Worm (Caenorhabditis elegans) whole organism, midembryonic: ENCODE results near the gene srh-241.

ENCODE experiments used
- T22C8.4 ChIP-seq: fragments of 200-800 bp; sonication (Bioruptor generic); IDR thresholded peaks from 2 replicates; pipeline ENCODE4 v1.3.6; 2022; ENCODE audit warnings: missing genetic modification characterization, missing compliant biosample characterization
- cog-1 ChIP-seq: sonication (generic microtip); optimal IDR thresholded peaks from 2 replicates; lab custom pipeline; 2016; ENCODE audit warnings: missing genetic modification characterization, missing compliant biosample characterization
- flt-1 ChIP-seq: fragments of 200-800 bp; sonication (Bioruptor generic); IDR thresholded peaks from 2 replicates; pipeline ENCODE4 v1.3.6; 2022; ENCODE audit warnings: missing genetic modification characterization, missing compliant biosample characterization
- klf-2 ChIP-seq: fragments of 200-800 bp; sonication (Bioruptor generic); conservative IDR thresholded peaks from 2 replicates; pipeline ENCODE4 v1.3.6; 2022; ENCODE audit warnings: missing genetic modification reagents, missing genetic modification characterization, missing compliant biosample characterization
- med-1 ChIP-seq: sonication (generic microtip); optimal IDR thresholded peaks from 2 replicates; lab custom pipeline; 2017; ENCODE audit warnings: missing genetic modification characterization, mild to moderate bottlenecking, missing compliant biosample characterization, antibody characterized with exemption, missing genetic modification reagents; ENCODE audit not compliant: insufficient read depth
- ref-1 ChIP-seq: fragments of 200-800 bp; sonication (Bioruptor generic); conservative IDR thresholded peaks from 2 replicates; pipeline ENCODE4 v1.3.6; 2022; ENCODE audit warnings: missing genetic modification reagents, missing genetic modification characterization, missing compliant biosample characterization
- tab-1 ChIP-seq: fragments of 200-800 bp; sonication (Bioruptor generic); IDR thresholded peaks from 2 replicates; pipeline ENCODE4 v1.3.6; 2022; ENCODE audit warnings: missing genetic modification characterization, missing compliant biosample characterization
- ztf-23 ChIP-seq: fragments of 200-800 bp; sonication (Bioruptor generic); IDR thresholded peaks from 2 replicates; pipeline ENCODE4 v1.3.6; 2022; ENCODE audit warnings: missing genetic modification reagents, missing genetic modification characterization, missing compliant biosample characterization
- ztf-29 ChIP-seq: fragments of 200-800 bp; sonication (Bioruptor generic); IDR thresholded peaks from 2 replicates; pipeline ENCODE4 v1.3.6; 2022; ENCODE audit warnings: missing genetic modification reagents, missing genetic modification characterization, missing compliant biosample characterization

srh-241 gene

DNA sequence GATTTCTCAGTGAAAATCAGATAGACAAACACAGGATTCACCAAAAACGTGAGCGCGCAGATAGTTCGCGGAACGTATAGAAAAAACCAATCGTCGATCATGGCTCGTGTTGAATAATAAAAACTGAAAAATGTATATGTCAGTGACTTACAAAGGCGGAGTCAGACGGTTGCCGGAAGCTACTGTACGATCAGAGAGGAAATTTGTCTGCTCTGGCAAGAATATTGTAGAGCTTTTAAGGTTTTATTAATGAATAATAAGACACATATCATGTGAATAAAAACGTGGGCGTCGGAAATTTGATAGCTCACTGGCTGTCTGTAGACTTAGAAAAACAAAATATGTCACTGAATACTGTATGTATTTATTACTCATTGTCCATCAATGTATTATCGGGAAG is 13.9 kb downstream of the srh-241 start, which contains the start of gene srj-57:
Gene srj-57 (minus strand): TSS at position 101 of the 400 bp plus-strand sequence.
- TF ChIP-seq cog-1 (tag; lab: Kevin White, UChicago): no peak
- no peak for TF ChIP-seq klf-2 (GFP tag; lab: Robert Waterston, UW)
- no peak for TF ChIP-seq T22C8.4 (GFP tag; lab: Robert Waterston, UW)
- TF ChIP-seq ztf-29 (GFP tag; lab: Robert Waterston, UW): no peak
- no peak for TF ChIP-seq flt-1 (GFP tag; lab: Robert Waterston, UW)
- TF ChIP-seq ref-1 (GFP tag; lab: Robert Waterston, UW): no peak
- TF ChIP-seq tab-1 (GFP tag; lab: Robert Waterston, UW): no peak
- no peak for TF ChIP-seq med-1 (GFP tag; lab: Kevin White, UChicago)
- no peak for TF ChIP-seq ztf-23 (GFP tag; lab: Robert Waterston, UW)

- TF ChIP-seq med-1 (GFP tag; lab: Kevin White, UChicago) (no peak), ref-1 (GFP tag; lab: Robert Waterston, UW) (no peak), cog-1 (tag; lab: Kevin White, UChicago) (no peak), ztf-29 (GFP tag; lab: Robert Waterston, UW) (no peak), klf-2 (GFP tag; lab: Robert Waterston, UW) (no peak), ztf-23 (GFP tag; lab: Robert Waterston, UW) (no peak), tab-1 (GFP tag; lab: Robert Waterston, UW) (no peak), flt-1 (GFP tag; lab: Robert Waterston, UW) (no peak), T22C8.4 (GFP tag; lab: Robert Waterston, UW) (no peak)
Observed at ce11 chrV:2849071-2849470, 20.3 kb downstream of the srh-241 start, which contains the start of gene ugt-53. ugt-53 (plus strand) TSS chrV:2849343.

ce11 chrV:2848290-2848937 is 21.0 kb downstream of the srh-241 start, which contains the start of gene srj-49:
srj-49 (minus strand) TSS chrV:2848340.
- TF ChIP-seq T22C8.4 (GFP tag; lab: Robert Waterston, UW) (no peak), ztf-29 (GFP tag; lab: Robert Waterston, UW) (no peak), tab-1 (GFP tag; lab: Robert Waterston, UW) (no peak), flt-1 (GFP tag; lab: Robert Waterston, UW) (no peak), med-1 (GFP tag; lab: Kevin White, UChicago) (no peak), ztf-23 (GFP tag; lab: Robert Waterston, UW) (no peak), klf-2 (GFP tag; lab: Robert Waterston, UW) (no peak), cog-1 (tag; lab: Kevin White, UChicago) (no peak), ref-1 (GFP tag; lab: Robert Waterston, UW) (no peak)

DNA sequence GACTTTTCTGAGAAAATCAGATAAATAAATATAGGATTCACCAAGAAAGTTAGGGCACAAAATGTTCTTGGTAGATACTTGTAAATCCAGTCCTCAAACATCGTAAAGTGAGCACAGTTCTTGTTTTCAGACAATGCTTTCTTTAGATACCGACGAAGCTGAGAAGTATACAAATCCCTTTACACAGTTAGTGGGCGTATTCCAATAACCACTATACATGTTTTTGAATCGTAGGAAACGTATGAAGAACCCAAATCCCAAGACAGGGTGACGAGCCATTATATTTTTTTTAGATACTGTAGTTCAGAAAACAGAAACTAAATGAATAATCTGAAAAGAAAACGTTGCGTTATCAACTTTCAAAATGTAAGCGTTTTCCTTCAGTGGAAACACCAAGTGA is 23.6 kb downstream of the srh-241 start, which contains the start of gene srj-44:
Gene srj-44 (minus strand): TSS at position 101 of the 400 bp plus-strand sequence.
- no peak for TF ChIP-seq flt-1 (GFP tag; lab: Robert Waterston, UW)
- no peak for TF ChIP-seq cog-1 (tag; lab: Kevin White, UChicago)
- no peak for TF ChIP-seq klf-2 (GFP tag; lab: Robert Waterston, UW)
- no peak for TF ChIP-seq ztf-23 (GFP tag; lab: Robert Waterston, UW)
- no peak for TF ChIP-seq med-1 (GFP tag; lab: Kevin White, UChicago)
- no peak for TF ChIP-seq T22C8.4 (GFP tag; lab: Robert Waterston, UW)
- TF ChIP-seq ref-1 (GFP tag; lab: Robert Waterston, UW): no peak
- no peak for TF ChIP-seq tab-1 (GFP tag; lab: Robert Waterston, UW)
- TF ChIP-seq ztf-29 (GFP tag; lab: Robert Waterston, UW): no peak

DNA sequence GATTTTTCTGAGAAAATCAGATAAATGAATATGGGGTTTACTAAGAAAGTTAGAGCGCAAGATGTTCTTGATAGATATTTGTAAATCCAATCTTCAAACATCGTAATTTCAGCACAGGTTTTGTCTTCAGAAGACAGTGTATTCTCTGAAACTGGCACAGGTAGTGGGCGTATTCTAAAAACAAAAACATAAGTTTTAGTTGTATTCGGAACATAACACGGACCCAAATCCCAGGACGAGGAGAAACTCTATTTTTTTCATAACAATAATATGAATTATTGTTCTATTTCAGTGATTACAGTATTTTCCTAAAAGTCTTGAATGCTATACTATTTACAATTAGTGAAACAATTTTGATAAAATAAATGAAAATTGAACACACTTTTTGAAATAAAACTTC is 32.9 kb downstream of the srh-241 start, which contains the start of gene srj-45:
Gene srj-45 (minus strand): TSS at position 101 of the 400 bp plus-strand sequence.
- no peak for TF ChIP-seq tab-1 (GFP tag; lab: Robert Waterston, UW)
- TF ChIP-seq ztf-29 (GFP tag; lab: Robert Waterston, UW): no peak
- no peak for TF ChIP-seq flt-1 (GFP tag; lab: Robert Waterston, UW)
- no peak for TF ChIP-seq cog-1 (tag; lab: Kevin White, UChicago)
- no peak for TF ChIP-seq T22C8.4 (GFP tag; lab: Robert Waterston, UW)
- TF ChIP-seq ref-1 (GFP tag; lab: Robert Waterston, UW): no peak
- TF ChIP-seq klf-2 (GFP tag; lab: Robert Waterston, UW): no peak
- TF ChIP-seq med-1 (GFP tag; lab: Kevin White, UChicago): no peak
- TF ChIP-seq ztf-23 (GFP tag; lab: Robert Waterston, UW): no peak

DNA sequence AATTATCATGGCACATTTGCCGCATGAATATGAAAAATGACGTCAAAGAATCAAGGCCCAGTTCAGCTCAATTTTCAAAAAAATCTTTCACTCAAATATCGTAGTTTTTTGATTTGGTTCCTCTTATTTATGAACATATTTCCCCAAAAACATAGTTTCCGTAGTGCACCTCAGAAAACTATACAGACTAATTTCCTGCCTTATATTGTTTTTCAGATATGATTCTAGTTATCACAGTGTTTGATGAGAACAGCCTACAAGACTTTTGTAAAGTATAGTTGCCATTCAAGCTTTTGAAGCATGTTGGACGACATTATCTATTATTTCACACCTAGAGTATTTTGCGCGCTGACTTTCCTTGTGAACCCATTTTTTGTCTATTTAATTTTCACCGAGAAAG is 36.7 kb downstream of the srh-241 start, which contains the start of gene srj-50:
Gene srj-50 (plus strand): TSS at position 301 of the 400 bp plus-strand sequence.
- no peak for TF ChIP-seq flt-1 (GFP tag; lab: Robert Waterston, UW)
- no peak for TF ChIP-seq ref-1 (GFP tag; lab: Robert Waterston, UW)
- no peak for TF ChIP-seq ztf-29 (GFP tag; lab: Robert Waterston, UW)
- TF ChIP-seq tab-1 (GFP tag; lab: Robert Waterston, UW): no peak
- no peak for TF ChIP-seq cog-1 (tag; lab: Kevin White, UChicago)
- TF ChIP-seq med-1 (GFP tag; lab: Kevin White, UChicago): no peak
- TF ChIP-seq ztf-23 (GFP tag; lab: Robert Waterston, UW): no peak
- TF ChIP-seq T22C8.4 (GFP tag; lab: Robert Waterston, UW): no peak
- no peak for TF ChIP-seq klf-2 (GFP tag; lab: Robert Waterston, UW)

- TF ChIP-seq ztf-29 (GFP tag; lab: Robert Waterston, UW): no peak
- no peak for TF ChIP-seq klf-2 (GFP tag; lab: Robert Waterston, UW)
- TF ChIP-seq cog-1 (tag; lab: Kevin White, UChicago): no peak
- no peak for TF ChIP-seq med-1 (GFP tag; lab: Kevin White, UChicago)
- no peak for TF ChIP-seq ztf-23 (GFP tag; lab: Robert Waterston, UW)
- TF ChIP-seq tab-1 (GFP tag; lab: Robert Waterston, UW): no peak
- TF ChIP-seq flt-1 (GFP tag; lab: Robert Waterston, UW): no peak
- TF ChIP-seq T22C8.4 (GFP tag; lab: Robert Waterston, UW): no peak
- no peak for TF ChIP-seq ref-1 (GFP tag; lab: Robert Waterston, UW)
Observed at ce11 chrV:2830817-2831216, 38.6 kb downstream of the srh-241 start, which contains the start of gene srw-2. srw-2 (plus strand) TSS chrV:2830878.

DNA sequence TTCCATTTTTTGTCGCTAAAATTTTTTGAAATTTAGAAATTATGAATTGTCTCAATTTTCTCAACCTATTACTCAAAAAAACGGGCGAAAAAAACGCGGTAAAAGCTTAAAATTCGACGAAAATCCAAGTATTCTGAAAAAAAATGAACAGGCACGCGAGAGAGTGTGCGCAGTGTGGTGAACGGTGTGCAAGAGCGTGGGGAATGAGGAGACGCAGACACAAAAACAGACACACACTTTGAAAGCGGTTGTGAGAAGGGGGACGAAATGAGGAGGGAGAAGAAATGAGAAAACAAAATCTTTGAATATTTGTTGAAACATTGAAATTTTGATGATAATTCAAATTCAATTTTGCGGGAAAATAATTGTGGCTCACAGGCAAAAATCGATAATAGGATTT is 42.6 kb downstream of the srh-241 start, which contains the start of gene T03D3.5:
Gene T03D3.5 (minus strand): TSS at position 21 of the 400 bp plus-strand sequence.
- TF ChIP-seq med-1 (GFP tag; lab: Kevin White, UChicago): no peak
